Fruit fly (Drosophila melanogaster) Kc167 (cell line): ENCODE results near the gene dop.

Source experiments
- Myc ChIP-seq: fragments of >200 bp; optimal IDR thresholded peaks from 2 replicates; lab custom pipeline; 2017; ENCODE audit warnings: missing external identifiers
- Sin3A ChIP-seq: fragments of >200 bp; optimal IDR thresholded peaks from 2 replicates; lab custom pipeline; 2018; ENCODE audit warnings: missing external identifiers
- h ChIP-seq: fragments of >200 bp; optimal IDR thresholded peaks from 3 replicates; lab custom pipeline; 2018; ENCODE audit warnings: missing external identifiers
- insv ChIP-seq: fragments of >200 bp; optimal IDR thresholded peaks from 3 replicates; lab custom pipeline; 2018; ENCODE audit warnings: missing external identifiers
- psq ChIP-seq: fragments of >200 bp; optimal IDR thresholded peaks from 2 replicates; lab custom pipeline; 2017; ENCODE audit warnings: missing external identifiers
- ttk ChIP-seq: sonication (Bioruptor generic); optimal IDR thresholded peaks from 2 replicates; lab custom pipeline; 2017; ENCODE audit warnings: missing external identifiers

The dop gene

DNA sequence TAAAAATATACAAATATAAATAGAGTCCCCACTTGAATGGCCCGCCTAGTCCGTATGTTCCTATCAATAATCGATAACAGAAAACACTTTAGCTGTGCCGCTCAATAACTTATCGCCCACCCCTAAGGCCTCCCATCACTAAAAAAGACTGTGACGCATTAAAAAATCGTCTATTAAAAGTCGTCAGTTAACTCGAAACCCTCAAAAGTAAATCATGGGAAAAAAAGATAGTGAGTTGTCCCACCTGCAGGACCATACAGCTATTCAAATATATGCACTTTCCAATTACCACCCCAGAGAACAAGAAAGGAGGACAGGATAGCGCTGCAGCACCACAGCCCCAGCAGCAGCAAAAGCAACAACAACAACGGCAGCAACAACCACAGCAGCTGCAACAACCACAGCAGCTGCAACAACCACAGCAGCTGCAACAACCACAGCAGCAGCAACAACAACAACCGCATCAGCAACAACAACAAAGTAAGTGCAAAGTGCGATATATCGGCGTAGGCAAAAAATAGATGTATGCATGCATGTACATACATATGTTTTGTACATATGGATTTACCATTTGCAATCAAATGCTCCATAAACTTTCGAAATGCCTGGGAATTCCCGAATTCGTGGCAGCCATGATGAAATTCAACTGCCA lies 11.7 kb upstream of the dop start, which contains the start of gene AGO2:
Gene AGO2 (plus strand): TSS at position 121 of the 652 bp plus-strand sequence.
- no peak for TF ChIP-seq insv (lab: Kevin White, UChicago)
- TF ChIP-seq h: no peak

DNA sequence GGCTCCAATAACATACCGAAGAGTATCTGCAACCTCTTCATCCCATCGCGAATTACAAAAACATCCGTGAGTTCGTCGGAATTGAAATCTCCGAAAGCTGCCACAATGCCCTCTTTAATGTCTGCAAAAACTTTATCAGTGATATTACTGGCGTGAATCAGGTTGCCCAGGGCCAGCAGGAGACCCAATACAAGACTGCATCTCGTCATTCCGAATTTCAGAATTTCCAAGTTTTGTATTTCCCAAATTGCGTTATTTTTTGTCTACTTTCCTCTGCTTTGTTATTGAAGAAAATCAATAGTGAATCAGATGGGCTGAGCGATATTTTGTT lies 3.1 kb upstream of the dop start:
- TF ChIP-seq Sin3A (lab: Kevin White, UChicago): no peak

DNA sequence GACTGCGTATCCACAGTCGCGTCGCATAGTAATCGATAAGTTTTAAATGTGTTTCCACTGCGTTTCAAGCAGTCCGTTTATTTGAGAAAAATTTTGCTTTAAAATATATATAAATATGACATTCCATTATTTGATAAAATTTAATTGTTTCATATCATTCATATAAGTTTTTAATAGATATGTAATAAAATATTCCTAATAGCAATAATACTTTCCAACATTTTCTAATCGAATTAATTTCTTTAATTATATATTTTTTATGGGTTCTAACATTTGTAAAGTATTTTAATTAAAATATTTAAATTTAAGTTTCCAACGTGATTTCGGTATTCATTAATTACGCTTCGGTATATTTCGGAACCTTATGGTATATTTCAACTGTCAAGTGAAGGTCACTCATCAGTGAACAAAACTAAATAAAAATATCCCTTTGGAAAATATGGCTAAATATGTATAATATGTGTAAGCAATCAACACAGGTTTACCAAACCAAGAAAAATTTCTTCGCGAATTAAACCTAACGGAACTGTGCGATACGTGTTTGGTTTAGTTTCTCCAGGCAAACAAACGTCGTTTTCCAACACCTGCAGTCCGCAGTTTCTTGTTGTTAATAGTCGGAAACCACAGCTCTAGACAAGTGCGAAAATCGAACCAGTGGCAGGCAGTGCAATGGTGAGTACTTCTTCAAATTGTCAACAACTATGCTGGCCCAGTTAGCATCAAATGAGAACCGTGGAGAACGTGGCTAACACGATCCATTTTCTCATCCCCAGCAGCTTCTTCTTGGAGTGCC lies 2.6 kb upstream of the dop start, which contains the start of the genes CG7739 and SCCRO:
Gene CG7739 (minus strand): TSS at position 8 of the 793 bp plus-strand sequence.
Gene SCCRO (plus strand): TSS at position 370 of the 793 bp plus-strand sequence.
- TF ChIP-seq Sin3A (lab: Kevin White, UChicago) (no peak), insv (lab: Kevin White, UChicago) (no peak), ttk (lab: Kevin White, UChicago) (no peak), Myc (lab: Kevin White, UChicago) (no peak), h (no peak), psq (no peak)

DNA sequence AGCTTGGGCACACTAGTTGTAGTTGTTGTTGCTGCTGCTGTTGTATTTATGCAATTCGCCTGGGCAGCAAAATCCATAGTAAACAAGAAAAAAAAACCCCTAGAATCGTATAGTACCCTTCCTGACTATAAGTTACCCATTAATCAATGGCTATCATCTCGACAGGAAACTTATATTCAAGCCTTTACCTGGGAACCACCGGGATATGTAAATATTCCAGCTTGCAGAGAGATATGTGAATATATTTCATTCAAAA lies 2.0 kb upstream of the dop start:
- TF ChIP-seq h (no peak), Sin3A (lab: Kevin White, UChicago) (no peak), insv (lab: Kevin White, UChicago) (no peak), Myc (lab: Kevin White, UChicago) (no peak)

DNA sequence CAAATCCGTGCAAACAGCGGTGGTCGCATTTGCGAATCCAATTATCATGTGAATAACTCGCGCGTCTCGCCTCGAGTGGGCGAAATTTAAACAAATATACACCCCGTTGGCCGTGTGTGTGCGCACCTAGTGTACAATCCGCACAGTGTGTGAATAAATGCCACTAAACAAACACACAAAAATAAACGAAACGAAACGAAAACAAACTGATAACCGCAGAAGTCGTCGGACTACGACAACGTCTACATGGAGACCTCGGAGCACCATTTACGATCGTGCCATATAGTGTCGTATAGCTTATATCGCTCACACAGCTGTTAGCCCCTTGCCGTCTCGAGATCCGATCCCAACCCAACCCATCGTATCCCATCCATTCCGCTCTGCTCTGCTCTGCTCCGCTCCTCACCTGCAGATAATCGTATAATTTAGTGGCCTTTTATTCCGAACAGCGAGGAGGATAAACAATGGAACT lies 707 bp downstream of the dop start:
- no peak for TF ChIP-seq Myc (lab: Kevin White, UChicago)

DNA sequence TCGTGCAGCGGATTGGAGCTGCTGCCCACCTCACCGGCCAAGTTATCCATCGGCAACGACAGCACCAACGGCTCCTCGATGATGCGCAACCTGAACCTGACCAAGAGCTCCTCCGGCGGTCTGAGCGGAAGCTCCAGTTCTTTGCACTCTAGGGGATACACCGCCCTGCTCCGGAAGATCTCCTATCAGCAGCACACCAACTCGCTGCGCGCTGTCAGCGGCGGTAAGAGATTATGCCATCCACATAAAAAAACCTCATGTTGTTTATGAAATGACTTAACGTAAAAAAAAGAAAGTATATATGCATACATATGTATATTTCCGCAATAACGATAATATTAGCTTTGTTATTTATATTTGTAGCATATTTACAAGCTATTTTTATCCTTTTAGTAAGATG lies 2.9 kb downstream of the dop start:
- no peak for TF ChIP-seq ttk (lab: Kevin White, UChicago)
- TF ChIP-seq Sin3A (lab: Kevin White, UChicago): no peak
- no peak for TF ChIP-seq insv (lab: Kevin White, UChicago)
- TF ChIP-seq Myc (lab: Kevin White, UChicago): no peak
- TF ChIP-seq h: no peak

DNA sequence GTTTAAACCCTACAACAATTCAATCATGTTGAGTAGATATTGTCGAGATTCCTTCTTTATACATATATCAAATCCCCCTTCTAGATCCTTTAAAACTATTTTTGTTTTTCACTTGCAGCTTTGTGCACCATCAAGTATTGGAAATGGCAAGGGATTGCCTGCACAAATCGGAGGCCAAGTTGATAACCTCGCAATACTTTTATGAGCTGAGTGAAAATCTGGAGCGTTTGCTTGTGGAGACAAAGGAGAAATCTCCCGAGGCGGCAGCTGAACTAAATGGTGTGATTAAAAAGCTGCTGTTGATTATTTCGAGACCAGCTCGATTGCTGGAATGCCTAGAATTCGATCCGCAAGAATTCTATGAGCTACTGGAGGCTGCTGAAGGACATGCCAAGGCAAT lies 4.8 kb downstream of the dop start:
- TF ChIP-seq h (no peak), Myc (lab: Kevin White, UChicago) (no peak), psq (no peak), insv (lab: Kevin White, UChicago) (no peak), ttk (lab: Kevin White, UChicago) (no peak), Sin3A (lab: Kevin White, UChicago) (no peak)

DNA sequence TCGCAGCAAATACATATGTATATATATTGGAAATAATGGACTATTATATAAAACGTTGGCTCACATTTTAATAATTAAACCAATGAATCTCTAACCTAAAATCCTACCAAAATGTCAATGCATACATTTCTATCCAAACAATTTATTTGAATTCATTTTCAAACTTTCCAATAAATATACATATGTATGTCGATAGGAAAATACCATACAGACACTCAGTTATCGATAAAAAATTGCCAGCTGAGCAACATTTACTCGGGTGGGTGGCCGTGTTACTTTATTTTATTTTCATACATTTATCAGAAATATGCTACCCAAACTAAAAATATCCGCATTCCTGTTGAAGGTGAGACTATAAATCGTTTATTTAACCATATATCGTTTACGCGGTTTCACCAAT lies 10.5 kb downstream of the dop start, which contains the start of gene Ufsp2:
Gene Ufsp2 (plus strand): TSS at position 214 of the 400 bp plus-strand sequence.
- TF ChIP-seq ttk (lab: Kevin White, UChicago): no peak
- no peak for TF ChIP-seq insv (lab: Kevin White, UChicago)
- no peak for TF ChIP-seq Myc (lab: Kevin White, UChicago)
- no peak for TF ChIP-seq Sin3A (lab: Kevin White, UChicago)
- TF ChIP-seq h: no peak
- no peak for TF ChIP-seq psq

DNA sequence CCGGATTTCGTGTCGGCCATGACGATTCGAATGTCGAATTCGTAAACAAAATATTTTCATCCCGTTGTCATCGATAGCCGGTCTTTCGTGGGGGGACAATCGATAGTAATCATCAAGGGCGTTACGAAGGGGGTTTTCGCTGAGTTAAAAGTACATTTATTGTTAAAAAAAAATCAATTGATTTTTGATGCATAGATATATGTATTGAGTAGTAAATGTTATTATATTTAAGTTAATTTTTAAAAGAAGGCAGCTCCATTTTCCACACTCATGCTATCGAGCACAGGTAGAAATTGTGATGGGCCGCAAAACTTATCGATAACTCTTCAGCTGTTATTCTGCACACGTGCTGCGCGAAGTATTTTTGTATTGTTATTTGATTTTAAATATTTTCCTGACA lies 14.7 kb downstream of the dop start, which contains the start of the genes mrn and CG12301:
Gene mrn (minus strand): TSS at position 51 of the 400 bp plus-strand sequence.
Gene CG12301 (plus strand): TSS at position 314 of the 400 bp plus-strand sequence.
- no peak for TF ChIP-seq Sin3A (lab: Kevin White, UChicago)
- TF ChIP-seq insv (lab: Kevin White, UChicago): no peak
- no peak for TF ChIP-seq Myc (lab: Kevin White, UChicago)
- no peak for TF ChIP-seq h
- TF ChIP-seq ttk (lab: Kevin White, UChicago): no peak
- no peak for TF ChIP-seq psq

DNA sequence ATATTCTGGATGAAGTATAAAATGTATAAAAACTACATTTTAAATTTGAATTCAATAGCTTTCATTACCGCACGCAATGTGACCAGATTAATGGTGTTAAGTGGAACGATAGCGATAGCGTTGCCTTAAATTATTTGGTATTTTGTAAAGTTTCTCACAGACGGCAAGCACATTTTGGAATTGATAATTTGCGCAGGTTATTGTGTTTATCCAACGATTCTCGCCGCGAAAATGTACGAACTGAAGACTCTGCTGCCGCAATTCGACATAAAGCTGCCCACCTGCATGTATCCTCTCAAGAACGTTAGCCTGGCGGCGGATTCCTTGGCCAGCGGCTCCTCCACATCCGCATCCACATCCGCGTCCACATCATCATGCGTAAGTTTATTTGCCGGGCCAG lies 17.7 kb downstream of the dop start, which contains the start of gene AIMP2:
Gene AIMP2 (plus strand): TSS at position 135 of the 400 bp plus-strand sequence.
- TF ChIP-seq Sin3A (lab: Kevin White, UChicago) (no peak), Myc (lab: Kevin White, UChicago) (no peak), insv (lab: Kevin White, UChicago) (no peak), ttk (lab: Kevin White, UChicago) (no peak), h (no peak), psq (no peak)

DNA sequence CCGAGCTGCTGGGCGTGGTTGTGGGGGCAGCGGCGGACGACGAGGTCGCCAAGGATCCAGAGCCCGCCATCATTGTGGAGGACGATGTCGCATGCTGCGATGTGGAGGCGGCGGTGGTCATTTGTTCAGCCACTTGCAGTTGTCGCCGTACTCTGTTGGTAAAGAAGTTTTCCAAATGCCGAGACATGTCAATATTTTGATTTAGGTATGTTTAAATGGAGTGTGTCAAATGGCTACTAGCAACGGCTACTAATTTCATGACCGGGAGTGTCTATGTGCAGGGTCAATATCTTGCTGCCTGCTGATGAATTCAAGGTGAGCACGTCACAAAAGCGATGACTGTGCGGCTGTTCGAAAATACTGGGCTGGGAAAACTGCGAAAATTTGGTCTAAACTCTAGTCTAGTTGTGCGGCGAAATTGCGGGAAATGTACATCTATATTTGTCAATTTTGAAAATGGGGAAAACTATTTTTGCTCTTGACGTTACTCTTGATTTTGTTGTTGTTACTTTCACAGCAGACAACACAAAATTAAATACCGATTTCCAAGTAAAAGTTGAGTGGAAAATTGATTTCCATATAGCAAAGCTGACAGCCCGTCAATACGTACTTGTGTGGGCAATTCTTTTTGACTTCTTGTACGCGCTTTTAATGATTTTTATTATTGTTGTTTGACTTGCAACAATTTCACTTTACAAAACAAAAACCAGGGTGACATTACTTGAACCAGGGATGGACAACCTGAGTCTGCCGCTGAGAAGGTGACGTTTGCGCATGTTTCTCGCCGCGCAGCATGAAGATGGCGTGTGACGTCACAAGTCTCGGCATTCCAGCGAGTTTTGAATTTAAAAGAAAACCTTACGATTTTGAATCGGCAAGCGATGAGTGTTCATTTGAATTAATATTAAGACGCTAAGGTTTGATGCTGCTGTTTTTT lies 21.9 kb downstream of the dop start, which contains the start of gene CG7656:
Gene CG7656 (minus strand): TSS at position 731 of the 937 bp plus-strand sequence.
- TF ChIP-seq insv (lab: Kevin White, UChicago) (no peak), h (no peak), ttk (lab: Kevin White, UChicago) (no peak), psq (no peak), Sin3A (lab: Kevin White, UChicago) (no peak), Myc (lab: Kevin White, UChicago) (no peak)
